Fruit fly (Drosophila melanogaster) whole organism, embryonic: ENCODE results near the gene Est-Q.

Source experiments
- Abd-B ChIP-seq: fragments of 200-800 bp; sonication (Bioruptor generic); optimal IDR thresholded peaks from 2 replicates; lab custom pipeline; 2018; ENCODE audit warnings: missing biosample characterization, mild to moderate bottlenecking, missing genetic modification characterization, moderate library complexity
- CG10209 ChIP-seq: fragments of 200-800 bp; sonication (Bioruptor generic); optimal IDR thresholded peaks from 3 replicates; lab custom pipeline; 2017; ENCODE audit warnings: missing biosample characterization, mild to moderate bottlenecking, missing genetic modification characterization, missing genetic modification reagents
- CG10366 ChIP-seq: fragments of 200-800 bp; sonication (Bioruptor generic); IDR thresholded peaks from 2 replicates; pipeline ENCODE4 v1.3.6; 2022; ENCODE audit warnings: missing biosample characterization, missing genetic modification characterization
- CG10543 ChIP-seq: fragments of 200-800 bp; sonication (Bioruptor generic); optimal IDR thresholded peaks from 3 replicates; lab custom pipeline; 2017; ENCODE audit warnings: missing biosample characterization, mild to moderate bottlenecking, missing genetic modification characterization, moderate library complexity
- CG11504 ChIP-seq: fragments of 200-800 bp; sonication (Bioruptor generic); optimal IDR thresholded peaks from 3 replicates; lab custom pipeline; 2019; ENCODE audit warnings: missing biosample characterization, mild to moderate bottlenecking, missing genetic modification characterization, moderate library complexity
- CG11695 ChIP-seq: fragments of 200-800 bp; sonication (Bioruptor generic); IDR thresholded peaks from 3 replicates; pipeline ENCODE4 v1.3.6; 2022; ENCODE audit warnings: missing biosample characterization, missing genetic modification characterization
- CG12155 ChIP-seq: fragments of 200-800 bp; sonication (Bioruptor generic); optimal IDR thresholded peaks from 3 replicates; lab custom pipeline; 2016; ENCODE audit warnings: missing biosample characterization, missing genetic modification characterization
- CG12236 ChIP-seq: fragments of 200-800 bp; sonication (Bioruptor generic); optimal IDR thresholded peaks from 2 replicates; lab custom pipeline; 2016; ENCODE audit warnings: missing biosample characterization, missing genetic modification characterization
- CG13287 ChIP-seq: fragments of 200-800 bp; sonication (Bioruptor generic); IDR thresholded peaks from 2 replicates; pipeline ENCODE4 v1.3.6; 2022; ENCODE audit warnings: missing biosample characterization, missing genetic modification characterization; ENCODE audit not compliant: partially characterized antibody
- CG13775 ChIP-seq: fragments of 200-800 bp; sonication (Bioruptor generic); optimal IDR thresholded peaks from 3 replicates; lab custom pipeline; 2017; ENCODE audit warnings: missing biosample characterization, mild to moderate bottlenecking, missing genetic modification characterization
- CG17186 ChIP-seq: fragments of 200-800 bp; sonication (Bioruptor generic); optimal IDR thresholded peaks from 3 replicates; lab custom pipeline; 2017; ENCODE audit warnings: missing biosample characterization, missing genetic modification reagents, missing genetic modification characterization
- CG17385 ChIP-seq: fragments of 200-800 bp; sonication (Bioruptor generic); optimal IDR thresholded peaks from 3 replicates; lab custom pipeline; 2018; ENCODE audit warnings: missing biosample characterization, mild to moderate bottlenecking, missing genetic modification characterization
- CG2129 ChIP-seq: fragments of 200-800 bp; sonication (Bioruptor generic); IDR thresholded peaks from 2 replicates; pipeline ENCODE4 v1.3.6; 2022; ENCODE audit warnings: missing biosample characterization, missing genetic modification characterization; ENCODE audit not compliant: partially characterized antibody
- CG2712 ChIP-seq: fragments of 200-800 bp; optimal IDR thresholded peaks from 3 replicates; lab custom pipeline; 2019; ENCODE audit warnings: missing biosample characterization, mild to moderate bottlenecking, missing genetic modification characterization, moderate library complexity
- CG30431 ChIP-seq: fragments of 200-800 bp; sonication (Bioruptor generic); optimal IDR thresholded peaks from 2 replicates; lab custom pipeline; 2017; ENCODE audit warnings: missing biosample characterization, missing genetic modification characterization
- CG31224 ChIP-seq: fragments of 200-800 bp; sonication (Bioruptor generic); IDR thresholded peaks from 2 replicates; pipeline ENCODE4 v1.3.6; 2022; ENCODE audit warnings: missing biosample characterization, missing genetic modification characterization
- CG3847 ChIP-seq: fragments of 200-800 bp; sonication (Bioruptor generic); IDR thresholded peaks from 2 replicates; pipeline ENCODE4 v1.3.6; 2022; ENCODE audit warnings: missing biosample characterization, missing genetic modification characterization
- CG4282 ChIP-seq: fragments of 200-800 bp; sonication (Bioruptor generic); optimal IDR thresholded peaks from 2 replicates; lab custom pipeline; 2016; ENCODE audit warnings: missing biosample characterization, missing genetic modification characterization
- CG4404 ChIP-seq: fragments of 200-800 bp; sonication (Bioruptor generic); IDR thresholded peaks from 2 replicates; pipeline ENCODE4 v1.3.6; 2022; ENCODE audit warnings: missing biosample characterization, missing genetic modification characterization
- CG4617 ChIP-seq: fragments of 200-800 bp; sonication (Bioruptor generic); optimal IDR thresholded peaks from 3 replicates; lab custom pipeline; 2016; ENCODE audit warnings: missing biosample characterization, missing genetic modification characterization, borderline replicate concordance
- CG6683 ChIP-seq: fragments of 200-800 bp; sonication (Bioruptor generic); optimal IDR thresholded peaks from 2 replicates; lab custom pipeline; 2017; ENCODE audit warnings: missing biosample characterization, mild to moderate bottlenecking, missing genetic modification characterization, missing genetic modification reagents
- CG7271 ChIP-seq: fragments of 200-800 bp; sonication (Bioruptor generic); optimal IDR thresholded peaks from 2 replicates; lab custom pipeline; 2018; ENCODE audit warnings: missing biosample characterization, mild to moderate bottlenecking, missing genetic modification characterization, moderate library complexity
- CG7786 ChIP-seq: fragments of 200-800 bp; sonication (Bioruptor generic); optimal IDR thresholded peaks from 2 replicates; lab custom pipeline; 2016; ENCODE audit warnings: missing biosample characterization, missing genetic modification characterization
- CG7987 ChIP-seq: fragments of 200-800 bp; sonication (Bioruptor generic); optimal IDR thresholded peaks from 2 replicates; lab custom pipeline; 2018; ENCODE audit warnings: missing biosample characterization, mild to moderate bottlenecking, missing genetic modification characterization, moderate library complexity
- CTCF ChIP-seq: fragments of 200-800 bp; sonication (Bioruptor generic); optimal IDR thresholded peaks from 2 replicates; lab custom pipeline; 2017; ENCODE audit warnings: missing biosample characterization, mild to moderate bottlenecking, missing genetic modification characterization, moderate library complexity
- Dbx ChIP-seq: fragments of 200-800 bp; sonication (Bioruptor generic); IDR thresholded peaks from 3 replicates; pipeline ENCODE4 v1.3.6; 2022; ENCODE audit warnings: missing biosample characterization, missing genetic modification characterization
- Deaf1 ChIP-seq: fragments of 200-800 bp; optimal IDR thresholded peaks from 3 replicates; lab custom pipeline; 2019; ENCODE audit warnings: missing biosample characterization, mild to moderate bottlenecking, missing genetic modification characterization, moderate library complexity
- Dip2 ChIP-seq: fragments of 200-800 bp; sonication (Bioruptor generic); IDR thresholded peaks from 2 replicates; pipeline ENCODE4 v1.3.6; 2022; ENCODE audit warnings: missing biosample characterization, missing genetic modification characterization
- Hr39 ChIP-seq: fragments of >200 bp; optimal IDR thresholded peaks from 2 replicates; lab custom pipeline; 2017
- MESR4 ChIP-seq: fragments of 200-800 bp; sonication (Bioruptor generic); optimal IDR thresholded peaks from 2 replicates; lab custom pipeline; 2018; ENCODE audit warnings: missing biosample characterization, mild to moderate bottlenecking, missing genetic modification characterization, moderate library complexity
- Meics ChIP-seq: fragments of 200-800 bp; sonication (Bioruptor generic); optimal IDR thresholded peaks from 2 replicates; lab custom pipeline; 2017; ENCODE audit warnings: missing biosample characterization, mild to moderate bottlenecking, missing genetic modification characterization
- Mes4 ChIP-seq: fragments of 200-800 bp; sonication (Bioruptor generic); optimal IDR thresholded peaks from 2 replicates; lab custom pipeline; 2016; ENCODE audit warnings: missing biosample characterization, missing genetic modification characterization
- NC2β ChIP-seq: fragments of 200-800 bp; sonication (Bioruptor generic); optimal IDR thresholded peaks from 2 replicates; lab custom pipeline; 2016; ENCODE audit warnings: missing biosample characterization, missing genetic modification characterization
- Opbp ChIP-seq: fragments of 200-800 bp; sonication (Bioruptor generic); IDR thresholded peaks from 3 replicates; pipeline ENCODE4 v1.3.6; 2022; ENCODE audit warnings: missing biosample characterization, missing genetic modification characterization; ENCODE audit not compliant: partially characterized antibody
- bab2 ChIP-seq: fragments of 200-800 bp; sonication (Bioruptor generic); optimal IDR thresholded peaks from 2 replicates; lab custom pipeline; 2016; ENCODE audit warnings: missing biosample characterization, missing genetic modification characterization
- bigmax ChIP-seq: fragments of 200-800 bp; sonication (Bioruptor generic); optimal IDR thresholded peaks from 2 replicates; lab custom pipeline; 2018; ENCODE audit warnings: missing biosample characterization, mild to moderate bottlenecking, missing genetic modification characterization
- caup ChIP-seq: fragments of 200-800 bp; sonication (Bioruptor generic); optimal IDR thresholded peaks from 3 replicates; lab custom pipeline; 2017; ENCODE audit warnings: missing biosample characterization, mild to moderate bottlenecking, missing genetic modification characterization, moderate library complexity; ENCODE audit not compliant: severe bottlenecking
- cg ChIP-seq: fragments of 200-800 bp; sonication (Bioruptor generic); optimal IDR thresholded peaks from 3 replicates; lab custom pipeline; 2019; ENCODE audit warnings: missing biosample characterization, mild to moderate bottlenecking, missing genetic modification characterization, moderate library complexity
- da ChIP-seq: fragments of 200-800 bp; sonication (Bioruptor generic); optimal IDR thresholded peaks from 2 replicates; lab custom pipeline; 2016; ENCODE audit warnings: missing biosample characterization, missing genetic modification characterization
- dati ChIP-seq: fragments of 200-800 bp; sonication (Bioruptor generic); IDR thresholded peaks from 2 replicates; pipeline ENCODE4 v1.3.6; 2022; ENCODE audit warnings: missing biosample characterization, missing genetic modification characterization
- dmrt11E ChIP-seq: fragments of 200-800 bp; sonication (Bioruptor generic); optimal IDR thresholded peaks from 3 replicates; lab custom pipeline; 2018; ENCODE audit warnings: missing biosample characterization, mild to moderate bottlenecking, missing genetic modification characterization, moderate library complexity
- ftz-f1 ChIP-seq: fragments of 200-800 bp; sonication (Bioruptor generic); optimal IDR thresholded peaks from 2 replicates; lab custom pipeline; 2016; ENCODE audit warnings: missing biosample characterization, missing genetic modification characterization
- nmo ChIP-seq: fragments of 200-800 bp; sonication (Bioruptor generic); optimal IDR thresholded peaks from 2 replicates; lab custom pipeline; 2018; ENCODE audit warnings: missing biosample characterization, mild to moderate bottlenecking, missing genetic modification characterization, moderate library complexity
- oc ChIP-seq: fragments of 200-800 bp; sonication (Bioruptor generic); optimal IDR thresholded peaks from 2 replicates; lab custom pipeline; 2018; ENCODE audit warnings: missing biosample characterization, mild to moderate bottlenecking, missing genetic modification characterization, moderate library complexity
- phol ChIP-seq: fragments of 200-800 bp; sonication (Bioruptor generic); optimal IDR thresholded peaks from 3 replicates; lab custom pipeline; 2018; ENCODE audit warnings: missing biosample characterization, mild to moderate bottlenecking, missing genetic modification characterization, moderate library complexity
- pros ChIP-seq: fragments of 200-800 bp; sonication (Bioruptor generic); optimal IDR thresholded peaks from 3 replicates; lab custom pipeline; 2019; ENCODE audit warnings: missing biosample characterization, mild to moderate bottlenecking, missing genetic modification characterization, moderate library complexity
- repo ChIP-seq: fragments of 200-800 bp; sonication (Bioruptor generic); optimal IDR thresholded peaks from 2 replicates; lab custom pipeline; 2016; ENCODE audit warnings: missing biosample characterization, missing genetic modification characterization
- sug ChIP-seq: fragments of 200-800 bp; optimal IDR thresholded peaks from 2 replicates; lab custom pipeline; 2019; ENCODE audit warnings: missing biosample characterization, mild to moderate bottlenecking, missing genetic modification characterization, moderate library complexity
- tx ChIP-seq: fragments of 200-800 bp; sonication (Bioruptor generic); optimal IDR thresholded peaks from 2 replicates; lab custom pipeline; 2016; ENCODE audit warnings: missing biosample characterization, missing genetic modification characterization
- vfl ChIP-seq: fragments of 200-800 bp; sonication (Bioruptor generic); optimal IDR thresholded peaks from 2 replicates; lab custom pipeline; 2016; ENCODE audit warnings: missing biosample characterization, missing genetic modification characterization
- zfh2 ChIP-seq: fragments of 200-800 bp; sonication (Bioruptor generic); optimal IDR thresholded peaks from 2 replicates; lab custom pipeline; 2016; ENCODE audit warnings: missing biosample characterization, missing genetic modification characterization

Est-Q gene

dm6 chr3L:21509488-21510122, 8.4 kb downstream of the Est-Q start (continued):
- TF ChIP-seq CG30431 (GFP tag; lab: Kevin White, UChicago) = no peak
- no peak for TF ChIP-seq CG3847 (GFP tag; lab: Robert Waterston, UW)
- no peak for TF ChIP-seq Mes4 (GFP tag; lab: Kevin White, UChicago)
- TF ChIP-seq CG11504 (tag; lab: Kevin White, UChicago) = peak; percentile 62
- TF ChIP-seq CG6683 (GFP tag; lab: Kevin White, UChicago) = no peak
- peak; percentile 31 for TF ChIP-seq CG17385
- TF ChIP-seq CG10543 (GFP tag; lab: Kevin White, UChicago) = no peak
- 0 out of 2 replicates have a peak, but pooled peaks have one; percentile 12 for TF ChIP-seq CG10366 (GFP tag; lab: Robert Waterston, UW)
- no peak for TF ChIP-seq CG4617 (GFP tag; lab: Kevin White, UChicago)
- no peak for TF ChIP-seq tx (GFP tag; lab: Kevin White, UChicago)
- TF ChIP-seq zfh2 (GFP tag; lab: Kevin White, UChicago) = peak; percentile 36
- no peak for TF ChIP-seq oc (tag; lab: Kevin White, UChicago)
- TF ChIP-seq cg (GFP tag; lab: Kevin White, UChicago) = no peak
- TF ChIP-seq MESR4 (GFP tag; lab: Kevin White, UChicago) = no peak
- TF ChIP-seq CTCF (GFP tag; lab: Kevin White, UChicago) = no peak
- no peak for TF ChIP-seq CG7786 (GFP tag; lab: Kevin White, UChicago)
- no peak for TF ChIP-seq CG7271 (tag; lab: Kevin White, UChicago)
- no peak for TF ChIP-seq Hr39
- no peak for TF ChIP-seq dati (GFP tag; lab: Robert Waterston, UW)
- no peak for TF ChIP-seq CG13287
- TF ChIP-seq repo (GFP tag; lab: Kevin White, UChicago) = peak; percentile 32
- TF ChIP-seq phol (tag; lab: Kevin White, UChicago) = peak; percentile 39
- peak; percentile 6 for TF ChIP-seq NC2β (GFP tag; lab: Kevin White, UChicago)
- no peak for TF ChIP-seq CG31224 (GFP tag; lab: Robert Waterston, UW)
- no peak for TF ChIP-seq bigmax
- TF ChIP-seq Meics (GFP tag; lab: Kevin White, UChicago) = peak; percentile 47
- TF ChIP-seq pros (GFP tag; lab: Kevin White, UChicago) = no peak
- no peak for TF ChIP-seq sug (tag; lab: Kevin White, UChicago)
- no peak for TF ChIP-seq CG17186 (GFP tag; lab: Kevin White, UChicago)
- no peak for TF ChIP-seq Deaf1 (tag; lab: Kevin White, UChicago)
- no peak for TF ChIP-seq CG4282 (GFP tag; lab: Kevin White, UChicago)
- TF ChIP-seq CG7987 (GFP tag; lab: Kevin White, UChicago) = no peak
- no peak for TF ChIP-seq da
- peak; percentile 37 for TF ChIP-seq nmo
- TF ChIP-seq caup = peak; percentile 13
- peak; percentile 51 for TF ChIP-seq CG2712
- no peak for TF ChIP-seq bab2
- peak; percentile 43; the same call in 1 of the 3 replicates for TF ChIP-seq CG11695
- TF ChIP-seq CG4404 (GFP tag; lab: Robert Waterston, UW) = no peak
- no peak for TF ChIP-seq ftz-f1 (GFP tag; lab: Kevin White, UChicago)
- TF ChIP-seq CG12236 (GFP tag; lab: Kevin White, UChicago) = no peak
- TF ChIP-seq CG2129 (GFP tag; lab: Robert Waterston, UW) = no peak
- TF ChIP-seq vfl (GFP tag; lab: Kevin White, UChicago) = no peak
- no peak for TF ChIP-seq Opbp (GFP tag; lab: Robert Waterston, UW)
- 0 out of 3 replicates have a peak, but pooled peaks have one; percentile 24 for TF ChIP-seq Dbx (GFP tag; lab: Robert Waterston, UW)
- peak; percentile 16 for TF ChIP-seq CG12155
- TF ChIP-seq CG13775 (GFP tag; lab: Kevin White, UChicago) = peak; percentile 28
- TF ChIP-seq Dip2 (GFP tag; lab: Robert Waterston, UW) = no peak
- TF ChIP-seq dmrt11E = peak; percentile 38
- no peak for TF ChIP-seq Abd-B (GFP tag; lab: Kevin White, UChicago)
- TF ChIP-seq CG10209 (GFP tag; lab: Kevin White, UChicago) = peak; percentile 57
